Worm (Caenorhabditis elegans) whole organism, mixed stage, embryonic: ENCODE results near the gene nhr-218.

Experiments
- ceh-39 ChIP-seq: fragments of 150-350 bp; optimal IDR thresholded peaks from 2 replicates; lab custom pipeline; 2014; ENCODE audit warnings: missing biosample characterization, missing genetic modification characterization
- ces-1 ChIP-seq: fragments of 150-350 bp; optimal IDR thresholded peaks from 2 replicates; lab custom pipeline; 2014; ENCODE audit warnings: missing biosample characterization, missing genetic modification reagents, missing genetic modification characterization
- elt-1 ChIP-seq: sonication (generic microtip); optimal IDR thresholded peaks from 2 replicates; lab custom pipeline; 2017; ENCODE audit warnings: missing genetic modification characterization, mild to moderate bottlenecking, missing compliant biosample characterization, antibody characterized with exemption, moderate library complexity, borderline replicate concordance; ENCODE audit not compliant: insufficient read depth
- ham-2 ChIP-seq: fragments of 200-800 bp; sonication (Bioruptor generic); optimal IDR thresholded peaks from 2 replicates; lab custom pipeline; 2018; ENCODE audit warnings: mild to moderate bottlenecking, missing genetic modification characterization, missing compliant biosample characterization
- lsy-2 ChIP-seq: fragments of 150-350 bp; optimal IDR thresholded peaks from 2 replicates; lab custom pipeline; 2014; ENCODE audit warnings: missing biosample characterization, missing genetic modification characterization
- nhr-12 ChIP-seq: fragments of 150-350 bp; optimal IDR thresholded peaks from 2 replicates; lab custom pipeline; 2014; ENCODE audit warnings: missing biosample characterization, missing genetic modification characterization
- nhr-2 ChIP-seq: fragments of 150-350 bp; optimal IDR thresholded peaks from 2 replicates; lab custom pipeline; 2014; ENCODE audit warnings: missing biosample characterization, missing genetic modification characterization
- nhr-76 ChIP-seq: sonication (generic microtip); optimal IDR thresholded peaks from 2 replicates; lab custom pipeline; 2017; ENCODE audit warnings: missing biosample characterization, missing genetic modification characterization
- sptf-1 ChIP-seq: sonication (generic microtip); optimal IDR thresholded peaks from 2 replicates; lab custom pipeline; 2017; ENCODE audit warnings: mild to moderate bottlenecking, missing genetic modification characterization, moderate library complexity, missing compliant biosample characterization
- unc-62 ChIP-seq: fragments of 150-350 bp; optimal IDR thresholded peaks from 2 replicates; lab custom pipeline; 2014; ENCODE audit warnings: missing biosample characterization, missing genetic modification reagents, missing genetic modification characterization

- TF ChIP-seq unc-62 (GFP tag; lab: Kevin White, UChicago) (no peak), ces-1 (GFP tag; lab: Kevin White, UChicago) (no peak), elt-1 (tag; lab: Kevin White, UChicago) (no peak), nhr-2 (tag; lab: Kevin White, UChicago) (no peak), sptf-1 (tag; lab: Kevin White, UChicago) (no peak), nhr-76 (no peak), lsy-2 (tag; lab: Kevin White, UChicago) (no peak), ceh-39 (tag; lab: Kevin White, UChicago) (no peak), ham-2 (GFP tag; lab: Kevin White, UChicago) (no peak), nhr-12 (no peak)
These were observed 41.6 kb downstream of the nhr-218 start for ce11 chrV:16299834-16300233.
